Worm (Caenorhabditis elegans): ENCODE results near the gene C24H10.2.

- TF ChIP-seq flt-1 (GFP tag; IDR thresholded peaks at IDR 0.05) (no peak), hmbx-1 (tag; optimal IDR thresholded peaks at IDR 0.05) (no peak), ama-1 (optimal IDR thresholded peaks at IDR 0.05) (no peak), F13C5.2 (tag; optimal IDR thresholded peaks at IDR 0.05) (no peak), ceh-13 (GFP tag; optimal IDR thresholded peaks at IDR 0.05) (no peak), aly-1 (tag; optimal IDR thresholded peaks at IDR 0.05) (no peak), ceh-36 (tag; optimal IDR thresholded peaks at IDR 0.05) (no peak), pes-1 (GFP tag; IDR thresholded peaks at IDR 0.05) (no peak), hmg-4 (GFP tag; optimal IDR thresholded peaks at IDR 0.05) (no peak), tra-4 (tag; optimal IDR thresholded peaks at IDR 0.05) (no peak), sea-1 (GFP tag; conservative IDR thresholded peaks at IDR 0.05) (no peak), B0310.2 (tag; optimal IDR thresholded peaks at IDR 0.05) (no peak)
These were observed 41.8 kb downstream of the C24H10.2 start for ce11 chrX:5106187-5106694.

All from whole organism, early embryonic.